Worm (Caenorhabditis elegans) whole organism, L2 larva: Measurements from ENCODE around the gene F40G12.9.
"Not testable (repeated sequence)": the region's sequence is repeated elsewhere in the genome, so short reads cannot be mapped to it uniquely, and the experiment has no call there.

ENCODE experiments used
- aly-2 ChIP-seq: fragments of 150-350 bp; optimal IDR thresholded peaks from 2 replicates; lab custom pipeline; 2014; ENCODE audit warnings: missing biosample characterization, missing genetic modification characterization
- ama-1 ChIP-seq: fragments of 150-350 bp; optimal IDR thresholded peaks from 2 replicates; lab custom pipeline; 2018; ENCODE audit warnings: inconsistent platforms
- lin-13 ChIP-seq: fragments of 150-350 bp; optimal IDR thresholded peaks from 2 replicates; lab custom pipeline; 2014; ENCODE audit warnings: missing biosample characterization, missing genetic modification reagents, missing genetic modification characterization
- mdl-1 ChIP-seq, 2 experiments: fragments of 150-350 bp in 1 of 2; sonication (generic microtip) in 1 of 2; optimal IDR thresholded peaks; 2 replicates each; lab custom pipeline; 2017; ENCODE audit warnings: missing biosample characterization in 2 of 2, missing genetic modification characterization in 2 of 2
- nhr-77 ChIP-seq: fragments of 150-350 bp; optimal IDR thresholded peaks from 2 replicates; lab custom pipeline; 2014; ENCODE audit warnings: missing biosample characterization, missing genetic modification characterization

ce11 chrV:14277456-14277855, 5.0 kb upstream of the F40G12.9 start:
- TF ChIP-seq mdl-1 (tag; optimal IDR thresholded peaks at IDR 0.05; lab: Kevin White, UChicago); aly-2 (tag; lab: Kevin White, UChicago); lin-13 (GFP tag; lab: Kevin White, UChicago); nhr-77 (tag; lab: Kevin White, UChicago); ama-1 (lab: Kevin White, UChicago): not testable (repeated sequence)
